Worm (Caenorhabditis elegans) whole organism, young adult: ENCODE results near the gene F22F4.9.

Experiments
- F10E7.11 ChIP-seq: sonication (generic microtip); optimal IDR thresholded peaks from 2 replicates; lab custom pipeline; 2017; ENCODE audit warnings: mild to moderate bottlenecking, missing genetic modification characterization, moderate library complexity, missing compliant biosample characterization
- F22D6.2 ChIP-seq: sonication (generic microtip); optimal IDR thresholded peaks from 2 replicates; lab custom pipeline; 2016; ENCODE audit warnings: mild to moderate bottlenecking, missing genetic modification characterization, missing compliant biosample characterization
- F55B11.4 ChIP-seq: sonication (generic microtip); optimal IDR thresholded peaks from 2 replicates; lab custom pipeline; 2016; ENCODE audit warnings: missing compliant biosample characterization, missing genetic modification characterization, borderline replicate concordance; ENCODE audit not compliant: insufficient read depth
- F57A8.1 ChIP-seq: fragments of 200-800 bp; sonication (Bioruptor generic); optimal IDR thresholded peaks from 2 replicates; lab custom pipeline; 2018; ENCODE audit warnings: mild to moderate bottlenecking, missing genetic modification characterization, moderate library complexity, missing compliant biosample characterization
- K12H6.12 ChIP-seq: fragments of 200-800 bp; sonication (Bioruptor generic); optimal IDR thresholded peaks from 2 replicates; lab custom pipeline; 2018; ENCODE audit warnings: mild to moderate bottlenecking, missing genetic modification characterization, missing compliant biosample characterization
- Y53G8AR.9 ChIP-seq: fragments of 200-800 bp; sonication (Bioruptor generic); conservative IDR thresholded peaks from 2 replicates; pipeline ENCODE4 v1.3.6; 2022; ENCODE audit warnings: missing genetic modification reagents, missing genetic modification characterization, missing compliant biosample characterization
- Y56A3A.18 ChIP-seq: fragments of 200-800 bp; sonication (Bioruptor generic); IDR thresholded peaks from 2 replicates; pipeline ENCODE4 v1.3.6; 2022; ENCODE audit warnings: missing genetic modification reagents, missing genetic modification characterization, missing compliant biosample characterization
- Y95B8A.8 ChIP-seq: fragments of 200-800 bp; sonication (Bioruptor generic); IDR thresholded peaks from 2 replicates; pipeline ENCODE4 v1.3.6; 2022; ENCODE audit warnings: missing genetic modification reagents, missing genetic modification characterization, missing compliant biosample characterization
- athp-1 ChIP-seq: sonication (generic microtip); optimal IDR thresholded peaks from 2 replicates; lab custom pipeline; 2017; ENCODE audit warnings: mild to moderate bottlenecking, missing genetic modification characterization, missing compliant biosample characterization
- attf-5 ChIP-seq: fragments of 200-800 bp; sonication (Bioruptor generic); optimal IDR thresholded peaks from 2 replicates; lab custom pipeline; 2018; ENCODE audit warnings: mild to moderate bottlenecking, missing genetic modification characterization, missing compliant biosample characterization
- attf-6 ChIP-seq: fragments of 200-800 bp; sonication (Bioruptor generic); IDR thresholded peaks from 2 replicates; pipeline ENCODE4 v1.3.6; 2022; ENCODE audit warnings: missing genetic modification reagents, missing genetic modification characterization, missing compliant biosample characterization
- cebp-1 ChIP-seq, 2 experiments: fragments of 200-800 bp in 1 of 2; sonication (Bioruptor generic) in 1 of 2; sonication (generic microtip) in 1 of 2; IDR thresholded peaks in 1 of 2; optimal IDR thresholded peaks in 1 of 2; 2 replicates each; pipeline versions ENCODE4 v1.3.6 to Lab custom; 2017 to 2022; ENCODE audit warnings: missing compliant biosample characterization in 2 of 2, missing genetic modification characterization in 2 of 2, mild to moderate bottlenecking in 1 of 2, missing genetic modification reagents in 1 of 2, moderate library complexity in 1 of 2
- die-1 ChIP-seq: sonication (generic microtip); optimal IDR thresholded peaks from 2 replicates; lab custom pipeline; 2016; ENCODE audit warnings: missing genotype, mild to moderate bottlenecking, missing genetic modification characterization, missing compliant biosample characterization
- dox-1 ChIP-seq: fragments of 200-800 bp; sonication (Bioruptor generic); IDR thresholded peaks from 2 replicates; pipeline ENCODE4 v1.3.6; 2022; ENCODE audit warnings: missing genetic modification reagents, missing genetic modification characterization, missing compliant biosample characterization
- hlh-12 ChIP-seq: sonication (generic microtip); optimal IDR thresholded peaks from 2 replicates; lab custom pipeline; 2016; ENCODE audit warnings: missing genetic modification characterization, missing compliant biosample characterization
- hmg-1.2 ChIP-seq: fragments of 200-800 bp; sonication (Bioruptor generic); IDR thresholded peaks from 2 replicates; pipeline ENCODE4 v1.3.6; 2022; ENCODE audit warnings: missing genetic modification reagents, missing genetic modification characterization, missing compliant biosample characterization
- hmg-20 ChIP-seq: fragments of 200-800 bp; sonication (Bioruptor generic); IDR thresholded peaks from 2 replicates; pipeline ENCODE4 v1.3.6; 2022; ENCODE audit warnings: missing genetic modification reagents, missing genetic modification characterization, missing compliant biosample characterization
- lag-1 ChIP-seq: fragments of 200-800 bp; sonication (Bioruptor generic); IDR thresholded peaks from 2 replicates; pipeline ENCODE4 v1.3.6; 2022; ENCODE audit warnings: missing genetic modification reagents, missing genetic modification characterization, missing compliant biosample characterization
- lin-26 ChIP-seq: fragments of 200-800 bp; sonication (Bioruptor generic); IDR thresholded peaks from 2 replicates; pipeline ENCODE4 v1.3.6; 2022; ENCODE audit warnings: missing genetic modification reagents, missing genetic modification characterization, missing compliant biosample characterization
- lin-35 ChIP-seq, 3 experiments: fragments of 150-350 bp in 2 of 3; sonication (generic microtip) in 1 of 3; optimal IDR thresholded peaks; 2 replicates each; lab custom pipeline; 2014 to 2018; ENCODE audit warnings: missing biosample characterization in 3 of 3, missing genetic modification characterization in 3 of 3, missing genetic modification reagents in 3 of 3
- lin-40 ChIP-seq: sonication (generic microtip); optimal IDR thresholded peaks from 2 replicates; lab custom pipeline; 2016; ENCODE audit warnings: missing genetic modification characterization, mild to moderate bottlenecking, missing compliant biosample characterization, missing genotype, missing genetic modification reagents
- lsl-1 ChIP-seq: fragments of 200-800 bp; sonication (Bioruptor generic); optimal IDR thresholded peaks from 2 replicates; lab custom pipeline; 2018; ENCODE audit warnings: mild to moderate bottlenecking, missing genetic modification characterization, moderate library complexity, missing compliant biosample characterization
- lsy-27 ChIP-seq: sonication (generic microtip); optimal IDR thresholded peaks from 2 replicates; lab custom pipeline; 2017; ENCODE audit warnings: missing genetic modification characterization, mild to moderate bottlenecking, missing compliant biosample characterization, antibody characterized with exemption, missing genotype, borderline replicate concordance; ENCODE audit not compliant: insufficient read depth
- madf-10 ChIP-seq: sonication (generic microtip); optimal IDR thresholded peaks from 2 replicates; lab custom pipeline; 2016; ENCODE audit warnings: mild to moderate bottlenecking, missing genetic modification characterization, missing compliant biosample characterization
- mcd-1 ChIP-seq: fragments of 200-800 bp; sonication (Bioruptor generic); IDR thresholded peaks from 2 replicates; pipeline ENCODE4 v1.3.6; 2022; ENCODE audit warnings: missing genetic modification reagents, missing genetic modification characterization, missing compliant biosample characterization
- nfya-1 ChIP-seq: sonication (generic microtip); optimal IDR thresholded peaks from 2 replicates; lab custom pipeline; 2017; ENCODE audit warnings: antibody characterized with exemption, missing compliant biosample characterization, missing genetic modification characterization, borderline replicate concordance; ENCODE audit not compliant: insufficient read depth
- nhr-120 ChIP-seq: fragments of 200-800 bp; sonication (Bioruptor generic); IDR thresholded peaks from 2 replicates; pipeline ENCODE4 v1.3.6; 2022; ENCODE audit warnings: missing genetic modification characterization, missing compliant biosample characterization
- nhr-80 ChIP-seq: sonication (generic microtip); optimal IDR thresholded peaks from 2 replicates; lab custom pipeline; 2016; ENCODE audit warnings: missing genetic modification characterization, missing compliant biosample characterization
- nhr-90 ChIP-seq: sonication (generic microtip); optimal IDR thresholded peaks from 2 replicates; lab custom pipeline; 2016; ENCODE audit warnings: missing genotype, mild to moderate bottlenecking, missing genetic modification characterization, missing compliant biosample characterization
- pha-4 ChIP-seq: fragments of 150-350 bp; sonication (generic microtip); optimal IDR thresholded peaks from 2 replicates; lab custom pipeline; 2014; ENCODE audit warnings: missing biosample characterization, missing genetic modification reagents, missing genetic modification characterization
- rpc-1 ChIP-seq, 2 experiments: fragments of 150-350 bp in 1 of 2; sonication (generic microtip) in 1 of 2; optimal IDR thresholded peaks; 2 replicates each; lab custom pipeline; 2014 to 2018; ENCODE audit warnings: missing biosample characterization in 1 of 2, missing genetic modification characterization in 1 of 2, missing genetic modification reagents in 1 of 2, missing genotype in 1 of 2
- sea-2 ChIP-seq: fragments of 200-800 bp; sonication (Bioruptor generic); IDR thresholded peaks from 2 replicates; pipeline ENCODE4 v1.3.6; 2022; ENCODE audit warnings: missing genetic modification characterization, missing compliant biosample characterization
- snpc-4 ChIP-seq, 5 experiments: fragments of 150-350 bp in 1 of 5; sonication (generic microtip) in 4 of 5; optimal IDR thresholded peaks; 2 replicates each; lab custom pipeline; 2014 to 2018; ENCODE audit warnings: missing genetic modification characterization in 5 of 5, missing biosample characterization in 3 of 5, antibody characterized with exemption in 2 of 5, mild to moderate bottlenecking in 2 of 5, missing compliant biosample characterization in 2 of 5, missing genotype in 2 of 5, moderate library complexity in 2 of 5, missing genetic modification reagents in 1 of 5
- somi-1 ChIP-seq: fragments of 200-800 bp; sonication (Bioruptor generic); optimal IDR thresholded peaks from 2 replicates; lab custom pipeline; 2018; ENCODE audit warnings: mild to moderate bottlenecking, missing genetic modification characterization, missing compliant biosample characterization
- tbp1 ChIP-seq: fragments of 200-800 bp; sonication (Bioruptor generic); optimal IDR thresholded peaks from 2 replicates; lab custom pipeline; 2018; ENCODE audit warnings: mild to moderate bottlenecking, missing genetic modification characterization, missing compliant biosample characterization
- tbx-9 ChIP-seq: sonication (generic microtip); optimal IDR thresholded peaks from 2 replicates; lab custom pipeline; 2016; ENCODE audit warnings: borderline replicate concordance, missing genetic modification characterization, inconsistent platforms, missing compliant biosample characterization
- tlf-1 ChIP-seq: fragments of 200-800 bp; sonication (Bioruptor generic); optimal IDR thresholded peaks from 2 replicates; lab custom pipeline; 2018; ENCODE audit warnings: mild to moderate bottlenecking, missing genetic modification characterization, missing compliant biosample characterization
- unc-130 ChIP-seq: sonication (generic microtip); optimal IDR thresholded peaks from 2 replicates; lab custom pipeline; 2016; ENCODE audit warnings: missing genetic modification reagents, missing genetic modification characterization, missing compliant biosample characterization
- zfh-2 ChIP-seq: fragments of 200-800 bp; sonication (Bioruptor generic); conservative IDR thresholded peaks from 2 replicates; pipeline ENCODE4 v1.3.6; 2022; ENCODE audit warnings: missing genetic modification reagents, missing genetic modification characterization, missing compliant biosample characterization
- ztf-26 ChIP-seq: sonication (generic microtip); optimal IDR thresholded peaks from 2 replicates; lab custom pipeline; 2017; ENCODE audit warnings: missing genetic modification characterization, missing compliant biosample characterization
- ztf-3 ChIP-seq: fragments of 200-800 bp; sonication (Bioruptor generic); optimal IDR thresholded peaks from 2 replicates; lab custom pipeline; 2018; ENCODE audit warnings: mild to moderate bottlenecking, missing genetic modification characterization, missing compliant biosample characterization

F22F4.9 gene

ce11 chrX:5999103-5999554, at the start of gene F22F4.9:
Gene F22F4.9 (minus strand): TSS chrX:5999504.
- TF ChIP-seq K12H6.12 (tag; lab: Kevin White, UChicago): no peak
- TF ChIP-seq lin-40 (tag; lab: Kevin White, UChicago): no peak
- TF ChIP-seq pha-4 (tag; lab: Kevin White, UChicago): no peak
- no peak for TF ChIP-seq nfya-1
- no peak for TF ChIP-seq lsl-1 (GFP tag; lab: Kevin White, UChicago)
- no peak for TF ChIP-seq hmg-20
- TF ChIP-seq attf-6 (GFP tag; lab: Robert Waterston, UW): no peak
- TF ChIP-seq Y95B8A.8 (GFP tag; lab: Robert Waterston, UW): no peak
- TF ChIP-seq sea-2: no peak
- TF ChIP-seq ztf-3 (GFP tag; lab: Kevin White, UChicago): no peak
- no peak for TF ChIP-seq mcd-1

DNA sequence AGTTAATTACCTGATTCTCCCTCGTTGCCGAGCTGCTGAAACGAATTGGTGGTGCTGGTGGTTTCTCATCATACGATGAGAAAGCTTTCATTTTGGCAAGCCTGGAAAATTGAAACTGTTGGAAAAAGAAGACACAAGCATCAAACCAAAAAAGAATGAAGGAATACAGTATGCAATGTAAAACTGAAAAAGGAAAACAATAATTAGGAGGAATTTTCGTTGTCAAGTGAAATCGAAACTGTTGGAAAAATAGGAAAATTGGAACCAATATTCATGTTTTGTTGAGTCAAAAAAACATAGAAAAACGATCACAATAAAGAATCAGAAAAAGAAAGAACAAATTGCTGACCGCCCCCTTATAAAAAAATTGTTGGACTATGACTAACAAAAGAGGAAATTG, 49.2 kb upstream of the F22F4.9 start, which contains the start of gene pak-1:
Gene pak-1 (minus strand): TSS at position 101 of the 400 bp plus-strand sequence.
- no peak for TF ChIP-seq F10E7.11 (tag; lab: Kevin White, UChicago)
- TF ChIP-seq lin-26 (GFP tag; lab: Robert Waterston, UW): no peak

DNA sequence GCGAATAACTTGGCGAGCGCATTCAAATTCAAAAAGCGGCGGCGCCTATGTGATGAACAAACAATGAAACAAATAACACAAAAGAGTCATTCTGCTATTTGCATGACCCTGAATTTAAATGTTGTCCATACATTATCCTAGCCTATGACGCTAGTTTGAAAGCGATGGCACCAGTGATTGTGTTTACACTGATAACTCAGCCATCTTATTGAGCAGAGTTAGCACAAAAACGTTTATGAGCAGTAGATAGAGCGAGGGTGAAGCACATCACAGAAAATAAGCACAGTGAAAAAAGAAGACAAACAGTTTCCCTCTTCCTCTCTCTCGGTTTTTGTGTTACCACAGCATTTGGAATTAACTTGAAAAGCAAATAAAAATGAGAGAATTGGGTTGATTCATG, 44.0 kb upstream of the F22F4.9 start:
- TF ChIP-seq unc-130 (GFP tag; lab: Kevin White, UChicago): no peak

- no peak for TF ChIP-seq tbx-9 (tag; lab: Kevin White, UChicago)
- TF ChIP-seq snpc-4 (GFP tag; optimal IDR thresholded peaks at IDR 0.05; lab: Kevin White, UChicago): no peak
- peak in 3 of 4 experiments; percentile 27 to 33 (median 29) for TF ChIP-seq snpc-4 (tag; optimal IDR thresholded peaks at IDR 0.05; lab: Kevin White, UChicago)
- TF ChIP-seq Y95B8A.8 (GFP tag; lab: Robert Waterston, UW): no peak
- peak; percentile 52 for TF ChIP-seq madf-10 (tag; lab: Kevin White, UChicago)
- peak; percentile 86 for TF ChIP-seq nhr-80 (tag; lab: Kevin White, UChicago)
- peak; percentile 75 for TF ChIP-seq lin-40 (tag; lab: Kevin White, UChicago)
- TF ChIP-seq lag-1 (GFP tag; lab: Robert Waterston, UW): no peak
- TF ChIP-seq Y53G8AR.9 (GFP tag; lab: Robert Waterston, UW): no peak
- TF ChIP-seq F55B11.4 (tag; lab: Kevin White, UChicago): no peak
- TF ChIP-seq lin-35 (GFP tag; optimal IDR thresholded peaks at IDR 0.05; lab: Kevin White, UChicago): peak in 1 of 3 experiments; percentile 9
- no peak for TF ChIP-seq Y56A3A.18 (GFP tag; lab: Robert Waterston, UW)
- 0 out of 2 replicates have a peak, but pooled peaks have one; percentile 41 for TF ChIP-seq zfh-2 (GFP tag; lab: Robert Waterston, UW)
- TF ChIP-seq cebp-1 (GFP tag; IDR thresholded peaks at IDR 0.05; lab: Robert Waterston, UW): no peak
- peak; percentile 72 for TF ChIP-seq cebp-1 (tag; optimal IDR thresholded peaks at IDR 0.05; lab: Kevin White, UChicago)
- TF ChIP-seq dox-1: peak; percentile 65
- TF ChIP-seq rpc-1 (optimal IDR thresholded peaks at IDR 0.05; lab: Kevin White, UChicago): no peak
- TF ChIP-seq rpc-1 (tag; optimal IDR thresholded peaks at IDR 0.05; lab: Kevin White, UChicago): no peak
- no peak for TF ChIP-seq hlh-12 (tag; lab: Kevin White, UChicago)
- TF ChIP-seq lsy-27 (tag; lab: Kevin White, UChicago): no peak
- peak; percentile 29 for TF ChIP-seq nhr-90
- no peak for TF ChIP-seq athp-1 (tag; lab: Kevin White, UChicago)
- TF ChIP-seq F57A8.1 (GFP tag; lab: Kevin White, UChicago): no peak
- TF ChIP-seq F22D6.2 (tag; lab: Kevin White, UChicago): peak; percentile 13
- TF ChIP-seq attf-5: peak; percentile 49
- peak; percentile 3 for TF ChIP-seq die-1 (tag; lab: Kevin White, UChicago)
- TF ChIP-seq somi-1: peak; percentile 77
- no peak for TF ChIP-seq nhr-120 (GFP tag; lab: Robert Waterston, UW)
- TF ChIP-seq tlf-1 (GFP tag; lab: Kevin White, UChicago): peak; percentile 40
- peak; percentile 32; the same call in 1 of the 2 replicates for TF ChIP-seq hmg-1.2
- peak; percentile 23 for TF ChIP-seq tbp1 (GFP tag; lab: Kevin White, UChicago)
- peak; percentile 77 for TF ChIP-seq ztf-26 (tag; lab: Kevin White, UChicago)
- peak; percentile 51; the same call in 1 of the 2 replicates for TF ChIP-seq lin-26 (GFP tag; lab: Robert Waterston, UW)
Measured at ce11 chrX:6041995-6042481, 42.7 kb upstream of the F22F4.9 start.
